Worm (Caenorhabditis elegans) whole organism, midembryonic: ENCODE data around the gene fax-1.

Source experiments
- T22C8.4 ChIP-seq: fragments of 200-800 bp; sonication (Bioruptor generic); IDR thresholded peaks from 2 replicates; pipeline ENCODE4 v1.3.6; 2022; ENCODE audit warnings: missing genetic modification characterization, missing compliant biosample characterization
- cog-1 ChIP-seq: sonication (generic microtip); optimal IDR thresholded peaks from 2 replicates; lab custom pipeline; 2016; ENCODE audit warnings: missing genetic modification characterization, missing compliant biosample characterization
- flt-1 ChIP-seq: fragments of 200-800 bp; sonication (Bioruptor generic); IDR thresholded peaks from 2 replicates; pipeline ENCODE4 v1.3.6; 2022; ENCODE audit warnings: missing genetic modification characterization, missing compliant biosample characterization
- klf-2 ChIP-seq: fragments of 200-800 bp; sonication (Bioruptor generic); conservative IDR thresholded peaks from 2 replicates; pipeline ENCODE4 v1.3.6; 2022; ENCODE audit warnings: missing genetic modification reagents, missing genetic modification characterization, missing compliant biosample characterization
- med-1 ChIP-seq: sonication (generic microtip); optimal IDR thresholded peaks from 2 replicates; lab custom pipeline; 2017; ENCODE audit warnings: missing genetic modification characterization, mild to moderate bottlenecking, missing compliant biosample characterization, antibody characterized with exemption, missing genetic modification reagents; ENCODE audit not compliant: insufficient read depth
- ref-1 ChIP-seq: fragments of 200-800 bp; sonication (Bioruptor generic); conservative IDR thresholded peaks from 2 replicates; pipeline ENCODE4 v1.3.6; 2022; ENCODE audit warnings: missing genetic modification reagents, missing genetic modification characterization, missing compliant biosample characterization
- ztf-23 ChIP-seq: fragments of 200-800 bp; sonication (Bioruptor generic); IDR thresholded peaks from 2 replicates; pipeline ENCODE4 v1.3.6; 2022; ENCODE audit warnings: missing genetic modification reagents, missing genetic modification characterization, missing compliant biosample characterization
- ztf-29 ChIP-seq: fragments of 200-800 bp; sonication (Bioruptor generic); IDR thresholded peaks from 2 replicates; pipeline ENCODE4 v1.3.6; 2022; ENCODE audit warnings: missing genetic modification reagents, missing genetic modification characterization, missing compliant biosample characterization

ce11 chrX:3156062-3156791, 42.9 kb downstream of the fax-1 start:
- TF ChIP-seq ref-1 (GFP tag; lab: Robert Waterston, UW) (no peak), ztf-29 (GFP tag; lab: Robert Waterston, UW) (no peak), cog-1 (tag; lab: Kevin White, UChicago) (no peak), flt-1 (no peak), ztf-23 (GFP tag; lab: Robert Waterston, UW) (no peak), T22C8.4 (no peak), med-1 (no peak), klf-2 (no peak)
